Worm (Caenorhabditis elegans) whole organism, L2 larva: Measurements from ENCODE around the gene rnp-7.

Experiments used
- ZK546.5 ChIP-seq: sonication (generic microtip); optimal IDR thresholded peaks from 2 replicates; lab custom pipeline; 2017; ENCODE audit warnings: missing biosample characterization, missing genetic modification characterization
- ama-1 ChIP-seq: fragments of 150-350 bp; optimal IDR thresholded peaks from 2 replicates; lab custom pipeline; 2018; ENCODE audit warnings: inconsistent platforms
- egl-27 ChIP-seq: sonication (generic microtip); optimal IDR thresholded peaks from 3 replicates; lab custom pipeline; 2017; ENCODE audit warnings: missing biosample characterization, missing genetic modification reagents, missing genetic modification characterization
- fos-1 ChIP-seq: fragments of 150-350 bp; optimal IDR thresholded peaks from 2 replicates; lab custom pipeline; 2014; ENCODE audit warnings: missing biosample characterization, missing genetic modification characterization
- mdl-1 ChIP-seq, 2 experiments: fragments of 150-350 bp in 1 of 2; sonication (generic microtip) in 1 of 2; optimal IDR thresholded peaks; 2 replicates each; lab custom pipeline; 2017; ENCODE audit warnings: missing biosample characterization in 2 of 2, missing genetic modification characterization in 2 of 2
- ztf-11 ChIP-seq: sonication (generic microtip); optimal IDR thresholded peaks from 2 replicates; lab custom pipeline; 2017; ENCODE audit warnings: missing biosample characterization, missing genetic modification characterization

DNA sequence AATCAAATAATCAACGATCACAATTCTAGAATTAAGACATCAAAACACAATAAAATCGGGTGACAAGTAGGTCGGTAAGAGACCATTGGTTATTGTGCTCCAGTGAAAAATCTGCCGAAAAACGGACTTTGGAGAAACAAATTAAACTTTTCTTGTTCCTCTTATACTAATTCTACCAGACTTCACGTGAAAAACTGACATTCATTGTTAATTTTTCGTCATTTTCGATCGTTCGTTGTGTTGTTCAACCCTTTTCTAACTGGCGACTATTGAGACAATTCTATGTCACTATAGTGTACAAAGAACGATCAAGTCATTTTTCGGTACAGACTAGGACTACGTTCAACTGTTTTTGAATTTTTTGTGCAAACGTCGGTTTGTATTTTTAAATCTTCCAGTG lies 40.5 kb downstream of the rnp-7 start:
- TF ChIP-seq egl-27 (tag; lab: Kevin White, UChicago) (peak; percentile 76), ztf-11 (no peak), ZK546.5 (no peak), ama-1 (no peak), mdl-1 (tag; optimal IDR thresholded peaks at IDR 0.05; lab: Kevin White, UChicago) (no peak), fos-1 (peak; percentile 31)
